Fruit fly (Drosophila melanogaster) whole organism, embryonic: ENCODE measurements around the gene Fas2.
A peak's percentile ranks its signal among the peaks of the same experiment; 100 is the strongest.

Experiments used
- B-H1 ChIP-seq: fragments of 200-800 bp; sonication (Bioruptor generic); IDR thresholded peaks from 3 replicates; pipeline ENCODE4 v1.3.6; 2022; ENCODE audit warnings: missing biosample characterization, missing genetic modification characterization
- BEAF-32 ChIP-seq: fragments of 200-800 bp; sonication (Bioruptor generic); optimal IDR thresholded peaks from 3 replicates; lab custom pipeline; 2017; ENCODE audit warnings: missing biosample characterization, missing genetic modification characterization, mild to moderate bottlenecking, moderate library complexity, missing genetic modification reagents
- CG10431 ChIP-seq: fragments of 200-800 bp; sonication (Bioruptor generic); optimal IDR thresholded peaks from 3 replicates; lab custom pipeline; 2018; ENCODE audit warnings: missing biosample characterization, mild to moderate bottlenecking, missing genetic modification characterization
- CG11504 ChIP-seq: fragments of 200-800 bp; sonication (Bioruptor generic); optimal IDR thresholded peaks from 3 replicates; lab custom pipeline; 2019; ENCODE audit warnings: missing biosample characterization, mild to moderate bottlenecking, missing genetic modification characterization, moderate library complexity
- CG12391 ChIP-seq: fragments of 200-800 bp; sonication (Bioruptor generic); optimal IDR thresholded peaks from 3 replicates; lab custom pipeline; 2018; ENCODE audit warnings: missing biosample characterization, mild to moderate bottlenecking, missing genetic modification characterization, moderate library complexity
- CG12744 ChIP-seq: fragments of 200-800 bp; sonication (Bioruptor generic); optimal IDR thresholded peaks from 2 replicates; lab custom pipeline; 2016; ENCODE audit warnings: missing biosample characterization, missing genetic modification characterization
- CG13296 ChIP-seq: fragments of 200-800 bp; sonication (Bioruptor generic); optimal IDR thresholded peaks from 3 replicates; lab custom pipeline; 2018; ENCODE audit warnings: missing biosample characterization, mild to moderate bottlenecking, missing genetic modification characterization
- CG13624 ChIP-seq: fragments of 200-800 bp; sonication (Bioruptor generic); optimal IDR thresholded peaks from 2 replicates; lab custom pipeline; 2016; ENCODE audit warnings: missing biosample characterization, missing genetic modification characterization
- CG14667 ChIP-seq: fragments of 200-800 bp; sonication (Bioruptor generic); IDR thresholded peaks from 2 replicates; pipeline ENCODE4 v1.3.6; 2022; ENCODE audit warnings: missing biosample characterization, missing genetic modification characterization
- CG16779 ChIP-seq: fragments of 200-800 bp; sonication (Bioruptor generic); IDR thresholded peaks from 2 replicates; pipeline ENCODE4 v1.3.6; 2022; ENCODE audit warnings: missing biosample characterization, missing genetic modification characterization
- CG18262 ChIP-seq: fragments of 200-800 bp; optimal IDR thresholded peaks from 3 replicates; lab custom pipeline; 2019; ENCODE audit warnings: missing biosample characterization, mild to moderate bottlenecking, missing genetic modification characterization, moderate library complexity
- CG18476 ChIP-seq: fragments of 200-800 bp; sonication (Bioruptor generic); optimal IDR thresholded peaks from 2 replicates; lab custom pipeline; 2016; ENCODE audit warnings: missing biosample characterization, mild to moderate bottlenecking, missing genetic modification characterization
- CG3163 ChIP-seq: fragments of 200-800 bp; sonication (Bioruptor generic); optimal IDR thresholded peaks from 3 replicates; lab custom pipeline; 2016; ENCODE audit warnings: missing biosample characterization, missing genetic modification characterization
- CG33213 ChIP-seq: fragments of 200-800 bp; sonication (Bioruptor generic); optimal IDR thresholded peaks from 3 replicates; lab custom pipeline; 2016; ENCODE audit warnings: missing biosample characterization, missing genetic modification characterization
- CG3726 ChIP-seq: fragments of 200-800 bp; sonication (Bioruptor generic); IDR thresholded peaks from 3 replicates; pipeline ENCODE4, ENCODE4 v1.3.6; 2022; ENCODE audit warnings: missing biosample characterization, missing genetic modification characterization
- CG4707 ChIP-seq: fragments of 200-800 bp; sonication (Bioruptor generic); optimal IDR thresholded peaks from 2 replicates; lab custom pipeline; 2018; ENCODE audit warnings: missing biosample characterization, mild to moderate bottlenecking, missing genetic modification characterization, moderate library complexity
- CG9727 ChIP-seq: fragments of 200-800 bp; sonication (Bioruptor generic); optimal IDR thresholded peaks from 3 replicates; lab custom pipeline; 2017; ENCODE audit warnings: missing biosample characterization, mild to moderate bottlenecking, missing genetic modification characterization
- Dad ChIP-seq: fragments of 200-800 bp; sonication (Bioruptor generic); optimal IDR thresholded peaks from 3 replicates; lab custom pipeline; 2016; ENCODE audit warnings: missing biosample characterization, missing genetic modification characterization
- Dek ChIP-seq: fragments of 200-800 bp; sonication (Bioruptor generic); optimal IDR thresholded peaks from 3 replicates; lab custom pipeline; 2019; ENCODE audit warnings: missing biosample characterization, mild to moderate bottlenecking, missing genetic modification characterization, moderate library complexity
- HLH54F ChIP-seq: fragments of 200-800 bp; sonication (Bioruptor generic); optimal IDR thresholded peaks from 3 replicates; lab custom pipeline; 2016; ENCODE audit warnings: missing biosample characterization, missing genetic modification characterization
- Hmr ChIP-seq: fragments of 200-800 bp; sonication (Bioruptor generic); optimal IDR thresholded peaks from 3 replicates; lab custom pipeline; 2017; ENCODE audit warnings: mild to moderate bottlenecking, missing biosample characterization, missing genetic modification reagents, missing genetic modification characterization
- Hr3 ChIP-seq: fragments of 200-800 bp; sonication (Bioruptor generic); optimal IDR thresholded peaks from 3 replicates; lab custom pipeline; 2016; ENCODE audit warnings: missing biosample characterization, missing genetic modification characterization
- Hr39 ChIP-seq: fragments of >200 bp; optimal IDR thresholded peaks from 2 replicates; lab custom pipeline; 2017
- Stat92E ChIP-seq, 3 experiments: fragments of >200 bp in 2 of 3; fragments of 200-800 bp in 1 of 3; sonication (Bioruptor generic) in 1 of 3; optimal IDR thresholded peaks; 2 replicates each; lab custom pipeline; 2017 to 2019; ENCODE audit warnings: missing biosample characterization in 3 of 3, missing genetic modification characterization in 3 of 3, mild to moderate bottlenecking in 1 of 3, moderate library complexity in 1 of 3
- ac ChIP-seq: fragments of 200-800 bp; sonication (Bioruptor generic); optimal IDR thresholded peaks from 3 replicates; lab custom pipeline; 2017; ENCODE audit warnings: missing biosample characterization, mild to moderate bottlenecking, missing genetic modification characterization
- amos ChIP-seq: fragments of 200-800 bp; sonication (Bioruptor generic); IDR thresholded peaks from 2 replicates; pipeline ENCODE4 v1.3.6; 2022; ENCODE audit warnings: missing biosample characterization, missing genetic modification characterization; ENCODE audit not compliant: partially characterized antibody
- ap ChIP-seq: fragments of 200-800 bp; sonication (Bioruptor generic); IDR thresholded peaks from 2 replicates; pipeline ENCODE4 v1.3.6; 2022; ENCODE audit warnings: missing biosample characterization, missing genetic modification characterization
- bbx ChIP-seq: fragments of 200-800 bp; sonication (Bioruptor generic); IDR thresholded peaks from 2 replicates; pipeline ENCODE4 v1.3.6; 2022; ENCODE audit warnings: missing biosample characterization, missing genetic modification characterization; ENCODE audit not compliant: partially characterized antibody
- chif ChIP-seq, 2 experiments: fragments of 200-800 bp; sonication (Bioruptor generic); optimal IDR thresholded peaks; 3 replicates each; lab custom pipeline; 2016; ENCODE audit warnings: missing biosample characterization in 2 of 2, missing genetic modification characterization in 2 of 2
- croc ChIP-seq: fragments of 200-800 bp; sonication (Bioruptor generic); conservative IDR thresholded peaks from 3 replicates; pipeline ENCODE4 v1.3.6; 2022; ENCODE audit warnings: missing biosample characterization, missing genetic modification characterization
- crol ChIP-seq: fragments of 200-800 bp; sonication (Bioruptor generic); IDR thresholded peaks from 2 replicates; pipeline ENCODE4 v1.3.6; 2022; ENCODE audit warnings: missing biosample characterization, missing genetic modification characterization
- esg ChIP-seq: fragments of 200-800 bp; sonication (Bioruptor generic); conservative IDR thresholded peaks from 2 replicates; pipeline ENCODE4 v1.3.6; 2022; ENCODE audit warnings: missing biosample characterization, missing genetic modification characterization
- fd102C ChIP-seq: fragments of 200-800 bp; sonication (Bioruptor generic); optimal IDR thresholded peaks from 2 replicates; lab custom pipeline; 2018; ENCODE audit warnings: missing biosample characterization, mild to moderate bottlenecking, missing genetic modification characterization, moderate library complexity
- fd3F ChIP-seq: fragments of 200-800 bp; sonication (Bioruptor generic); optimal IDR thresholded peaks from 2 replicates; lab custom pipeline; 2018; ENCODE audit warnings: missing biosample characterization, mild to moderate bottlenecking, missing genetic modification characterization, moderate library complexity
- jigr1 ChIP-seq: fragments of 200-800 bp; sonication (Bioruptor generic); IDR thresholded peaks from 3 replicates; pipeline ENCODE4 v1.3.6; 2022; ENCODE audit warnings: missing biosample characterization, missing genetic modification characterization
- kni ChIP-seq: fragments of 200-800 bp; sonication (Bioruptor generic); optimal IDR thresholded peaks from 3 replicates; lab custom pipeline; 2017; ENCODE audit warnings: mild to moderate bottlenecking, missing biosample characterization, missing genetic modification reagents, missing genetic modification characterization
- lilli ChIP-seq: fragments of 200-800 bp; sonication (Bioruptor generic); optimal IDR thresholded peaks from 3 replicates; lab custom pipeline; 2016; ENCODE audit warnings: missing biosample characterization, missing genetic modification characterization
- lmd ChIP-seq: fragments of 200-800 bp; sonication (Bioruptor generic); IDR thresholded peaks from 2 replicates; pipeline ENCODE4 v1.3.6; 2022; ENCODE audit warnings: missing biosample characterization, missing genetic modification characterization
- lov ChIP-seq, 2 experiments: fragments of 200-800 bp in 1 of 2; fragments of >200 bp in 1 of 2; sonication (Bioruptor generic) in 1 of 2; IDR thresholded peaks in 1 of 2; optimal IDR thresholded peaks in 1 of 2; 2 replicates in 1 of 2; 3 replicates in 1 of 2; pipeline versions ENCODE4 v1.3.6 to Lab custom; 2017 to 2022; ENCODE audit warnings: missing biosample characterization in 1 of 2, missing genetic modification characterization in 1 of 2
- nmo ChIP-seq: fragments of 200-800 bp; sonication (Bioruptor generic); optimal IDR thresholded peaks from 2 replicates; lab custom pipeline; 2018; ENCODE audit warnings: missing biosample characterization, mild to moderate bottlenecking, missing genetic modification characterization, moderate library complexity
- oc ChIP-seq: fragments of 200-800 bp; sonication (Bioruptor generic); optimal IDR thresholded peaks from 2 replicates; lab custom pipeline; 2018; ENCODE audit warnings: missing biosample characterization, mild to moderate bottlenecking, missing genetic modification characterization, moderate library complexity
- pho ChIP-seq: fragments of 200-800 bp; sonication (Bioruptor generic); optimal IDR thresholded peaks from 2 replicates; lab custom pipeline; 2016; ENCODE audit warnings: missing biosample characterization, missing genetic modification characterization
- pita ChIP-seq: fragments of 200-800 bp; sonication (Bioruptor generic); optimal IDR thresholded peaks from 2 replicates; lab custom pipeline; 2017; ENCODE audit warnings: missing biosample characterization, mild to moderate bottlenecking, missing genetic modification characterization
- pros ChIP-seq: fragments of 200-800 bp; sonication (Bioruptor generic); optimal IDR thresholded peaks from 3 replicates; lab custom pipeline; 2019; ENCODE audit warnings: missing biosample characterization, mild to moderate bottlenecking, missing genetic modification characterization, moderate library complexity
- sqz ChIP-seq: fragments of 200-800 bp; sonication (Bioruptor generic); optimal IDR thresholded peaks from 3 replicates; lab custom pipeline; 2018; ENCODE audit warnings: missing biosample characterization, mild to moderate bottlenecking, missing genetic modification characterization
- tin ChIP-seq: fragments of 200-800 bp; sonication (Bioruptor generic); optimal IDR thresholded peaks from 3 replicates; lab custom pipeline; 2016; ENCODE audit warnings: missing biosample characterization, missing genetic modification characterization
- tna ChIP-seq: fragments of 200-800 bp; sonication (Bioruptor generic); IDR thresholded peaks from 2 replicates; pipeline ENCODE4 v1.3.6; 2022; ENCODE audit warnings: missing biosample characterization, missing genetic modification characterization; ENCODE audit not compliant: partially characterized antibody
- trem ChIP-seq: fragments of 200-800 bp; optimal IDR thresholded peaks from 3 replicates; lab custom pipeline; 2019; ENCODE audit warnings: missing biosample characterization, mild to moderate bottlenecking, missing genetic modification characterization, moderate library complexity
- trh ChIP-seq: fragments of 200-800 bp; sonication (Bioruptor generic); optimal IDR thresholded peaks from 2 replicates; lab custom pipeline; 2016; ENCODE audit warnings: missing biosample characterization, missing genetic modification characterization
- tx ChIP-seq: fragments of 200-800 bp; sonication (Bioruptor generic); optimal IDR thresholded peaks from 2 replicates; lab custom pipeline; 2016; ENCODE audit warnings: missing biosample characterization, missing genetic modification characterization
- wor ChIP-seq: fragments of 200-800 bp; sonication (Bioruptor generic); IDR thresholded peaks from 2 replicates; pipeline ENCODE4 v1.3.6; 2022; ENCODE audit warnings: missing biosample characterization, missing genetic modification characterization

Fas2 gene

dm6 chrX:4106756-4107155, 99.1 kb downstream of the Fas2 start (continued):
- TF ChIP-seq CG10431 (no peak), trh (GFP tag; lab: Kevin White, UChicago) (no peak), sqz (GFP tag; lab: Kevin White, UChicago) (no peak), esg (GFP tag; lab: Robert Waterston, UW) (0 out of 2 replicates have a peak, but pooled peaks have one; percentile 6), CG3726 (no peak), Hmr (GFP tag; lab: Kevin White, UChicago) (peak; percentile 54), fd3F (GFP tag; lab: Kevin White, UChicago) (no peak), CG16779 (GFP tag; lab: Robert Waterston, UW) (no peak), kni (GFP tag; lab: Kevin White, UChicago) (no peak), crol (GFP tag; lab: Robert Waterston, UW) (no peak), Stat92E (GFP tag; optimal IDR thresholded peaks at IDR 0.05; lab: Kevin White, UChicago) (no peak), lov (optimal IDR thresholded peaks at IDR 0.05; lab: Kevin White, UChicago) (no peak), lov (GFP tag; IDR thresholded peaks at IDR 0.05; lab: Robert Waterston, UW) (0 out of 3 replicates have a peak, but pooled peaks have one; percentile 39), CG4707 (GFP tag; lab: Kevin White, UChicago) (peak; percentile 4), CG18262 (tag; lab: Kevin White, UChicago) (peak; percentile 63), chif (GFP tag; optimal IDR thresholded peaks at IDR 0.05; lab: Kevin White, UChicago) (peak in 1 of 2 experiments; percentile 33), CG18476 (no peak), jigr1 (GFP tag; lab: Robert Waterston, UW) (no peak), CG13624 (GFP tag; lab: Kevin White, UChicago) (no peak), Hr39 (lab: Kevin White, UChicago) (no peak), tx (GFP tag; lab: Kevin White, UChicago) (no peak), trem (tag; lab: Kevin White, UChicago) (peak; percentile 3), CG3163 (GFP tag; lab: Kevin White, UChicago) (no peak), lmd (GFP tag; lab: Robert Waterston, UW) (0 out of 2 replicates have a peak, but pooled peaks have one; percentile 4), oc (no peak), CG13296 (no peak), Dek (no peak), B-H1 (GFP tag; lab: Robert Waterston, UW) (no peak), fd102C (GFP tag; lab: Kevin White, UChicago) (no peak), tna (GFP tag; lab: Robert Waterston, UW) (no peak), croc (peak; percentile 30; the same call in 2 of the 3 replicates), Dad (no peak), CG11504 (tag; lab: Kevin White, UChicago) (peak; percentile 51), CG12391 (tag; lab: Kevin White, UChicago) (peak; percentile 20), wor (GFP tag; lab: Robert Waterston, UW) (no peak), CG9727 (GFP tag; lab: Kevin White, UChicago) (peak; percentile 64), amos (GFP tag; lab: Robert Waterston, UW) (no peak), Hr3 (GFP tag; lab: Kevin White, UChicago) (no peak), BEAF-32 (GFP tag; lab: Kevin White, UChicago) (no peak), pros (GFP tag; lab: Kevin White, UChicago) (no peak), ac (GFP tag; lab: Kevin White, UChicago) (no peak), pita (GFP tag; lab: Kevin White, UChicago) (no peak), tin (GFP tag; lab: Kevin White, UChicago) (no peak), CG33213 (GFP tag; lab: Kevin White, UChicago) (no peak), bbx (GFP tag; lab: Robert Waterston, UW) (no peak), pho (GFP tag; lab: Kevin White, UChicago) (no peak), lilli (GFP tag; lab: Kevin White, UChicago) (no peak), CG14667 (GFP tag; lab: Robert Waterston, UW) (no peak), ap (GFP tag; lab: Robert Waterston, UW) (no peak), CG12744 (no peak), HLH54F (GFP tag; lab: Kevin White, UChicago) (no peak), nmo (GFP tag; lab: Kevin White, UChicago) (peak; percentile 51)
